Worm (Caenorhabditis elegans) whole organism, late embryonic: Measurements from ENCODE around the gene C29F7.3.
A peak's percentile ranks its signal among the peaks of the same experiment; 100 is the strongest.

Source experiments
- C08G9.2 ChIP-seq: sonication (generic microtip); optimal IDR thresholded peaks from 2 replicates; lab custom pipeline; 2016; ENCODE audit warnings: mild to moderate bottlenecking, missing genetic modification characterization, moderate library complexity, missing compliant biosample characterization
- C38D4.7 ChIP-seq: fragments of 200-800 bp; sonication (Bioruptor generic); optimal IDR thresholded peaks from 2 replicates; lab custom pipeline; 2018; ENCODE audit warnings: mild to moderate bottlenecking, missing genetic modification characterization, moderate library complexity, missing compliant biosample characterization
- F13H6.1 ChIP-seq: sonication (generic microtip); optimal IDR thresholded peaks from 2 replicates; lab custom pipeline; 2016; ENCODE audit warnings: missing genetic modification characterization, missing compliant biosample characterization
- K02D7.2 ChIP-seq: sonication (generic microtip); optimal IDR thresholded peaks from 2 replicates; lab custom pipeline; 2017; ENCODE audit warnings: mild to moderate bottlenecking, missing genetic modification characterization, missing compliant biosample characterization
- Y22D7AL.16 ChIP-seq: sonication (generic microtip); optimal IDR thresholded peaks from 2 replicates; lab custom pipeline; 2016; ENCODE audit warnings: missing genetic modification characterization, missing compliant biosample characterization
- ahr-1 ChIP-seq: sonication (generic microtip); optimal IDR thresholded peaks from 2 replicates; lab custom pipeline; 2016; ENCODE audit warnings: missing genetic modification characterization, missing compliant biosample characterization
- ceh-14 ChIP-seq: sonication (generic microtip); optimal IDR thresholded peaks from 2 replicates; lab custom pipeline; 2016; ENCODE audit warnings: missing genotype, missing genetic modification characterization, missing compliant biosample characterization
- ceh-18 ChIP-seq: sonication (generic microtip); optimal IDR thresholded peaks from 2 replicates; lab custom pipeline; 2016; ENCODE audit warnings: missing genetic modification characterization, missing compliant biosample characterization
- ceh-19 ChIP-seq: fragments of 200-800 bp; sonication (Bioruptor generic); optimal IDR thresholded peaks from 2 replicates; lab custom pipeline; 2018; ENCODE audit warnings: mild to moderate bottlenecking, missing genetic modification characterization, missing compliant biosample characterization
- ceh-2 ChIP-seq: sonication (generic microtip); optimal IDR thresholded peaks from 2 replicates; lab custom pipeline; 2016; ENCODE audit warnings: missing genotype, missing genetic modification characterization, missing compliant biosample characterization
- ceh-24 ChIP-seq: sonication (generic microtip); optimal IDR thresholded peaks from 2 replicates; lab custom pipeline; 2016; ENCODE audit warnings: mild to moderate bottlenecking, missing genetic modification characterization, missing compliant biosample characterization
- ceh-34 ChIP-seq: sonication (generic microtip); optimal IDR thresholded peaks from 2 replicates; lab custom pipeline; 2016; ENCODE audit warnings: mild to moderate bottlenecking, missing genetic modification characterization, missing compliant biosample characterization
- ceh-45 ChIP-seq: fragments of 200-800 bp; sonication (Bioruptor generic); IDR thresholded peaks from 2 replicates; pipeline ENCODE4 v1.3.6; 2022; ENCODE audit warnings: missing genetic modification reagents, missing genetic modification characterization, missing compliant biosample characterization
- ceh-6 ChIP-seq: fragments of 200-800 bp; sonication (Bioruptor generic); optimal IDR thresholded peaks from 2 replicates; lab custom pipeline; 2018; ENCODE audit warnings: mild to moderate bottlenecking, missing genetic modification characterization, missing compliant biosample characterization
- ceh-9 ChIP-seq: sonication (generic microtip); optimal IDR thresholded peaks from 2 replicates; lab custom pipeline; 2016; ENCODE audit warnings: mild to moderate bottlenecking, missing genetic modification characterization, inconsistent platforms, missing compliant biosample characterization
- che-1 ChIP-seq: sonication (generic microtip); optimal IDR thresholded peaks from 2 replicates; lab custom pipeline; 2016; ENCODE audit warnings: mild to moderate bottlenecking, missing genetic modification characterization, missing compliant biosample characterization
- dmd-4 ChIP-seq: sonication (generic microtip); optimal IDR thresholded peaks from 2 replicates; lab custom pipeline; 2016; ENCODE audit warnings: borderline replicate concordance, missing genetic modification characterization, missing compliant biosample characterization
- dve-1 ChIP-seq: sonication (generic microtip); optimal IDR thresholded peaks from 2 replicates; lab custom pipeline; 2017; ENCODE audit warnings: antibody characterized with exemption, mild to moderate bottlenecking, missing genetic modification characterization, missing compliant biosample characterization
- elt-2 ChIP-seq: sonication (generic microtip); optimal IDR thresholded peaks from 2 replicates; lab custom pipeline; 2016; ENCODE audit warnings: missing genetic modification reagents, missing genetic modification characterization, missing compliant biosample characterization
- elt-4 ChIP-seq: sonication (generic microtip); optimal IDR thresholded peaks from 2 replicates; lab custom pipeline; 2016; ENCODE audit warnings: missing genetic modification characterization, missing compliant biosample characterization
- ets-4 ChIP-seq: sonication (generic microtip); optimal IDR thresholded peaks from 2 replicates; lab custom pipeline; 2016; ENCODE audit warnings: missing genetic modification characterization, missing compliant biosample characterization
- fax-1 ChIP-seq: sonication (generic microtip); optimal IDR thresholded peaks from 2 replicates; lab custom pipeline; 2016; ENCODE audit warnings: missing genotype, missing genetic modification characterization, missing compliant biosample characterization
- fkh-6 ChIP-seq: sonication (generic microtip); optimal IDR thresholded peaks from 2 replicates; lab custom pipeline; 2016; ENCODE audit warnings: missing genetic modification characterization, missing compliant biosample characterization
- gmeb-2 ChIP-seq: sonication (generic microtip); optimal IDR thresholded peaks from 2 replicates; lab custom pipeline; 2016; ENCODE audit warnings: missing genetic modification characterization, inconsistent platforms, missing compliant biosample characterization
- hlh-13 ChIP-seq: fragments of 200-800 bp; sonication (Bioruptor generic); optimal IDR thresholded peaks from 2 replicates; lab custom pipeline; 2018; ENCODE audit warnings: mild to moderate bottlenecking, missing genetic modification characterization, missing compliant biosample characterization
- hlh-30 ChIP-seq: sonication (generic microtip); optimal IDR thresholded peaks from 2 replicates; lab custom pipeline; 2017; ENCODE audit warnings: antibody characterized with exemption, missing genetic modification characterization, missing compliant biosample characterization; ENCODE audit not compliant: insufficient read depth
- hlh-6 ChIP-seq: sonication (generic microtip); optimal IDR thresholded peaks from 2 replicates; lab custom pipeline; 2016; ENCODE audit warnings: missing genotype, missing genetic modification characterization, missing compliant biosample characterization
- hlh-8 ChIP-seq: sonication (generic microtip); optimal IDR thresholded peaks from 2 replicates; lab custom pipeline; 2016; ENCODE audit warnings: missing genotype, missing genetic modification characterization, missing compliant biosample characterization
- mec-3 ChIP-seq: sonication (generic microtip); optimal IDR thresholded peaks from 2 replicates; lab custom pipeline; 2016; ENCODE audit warnings: borderline replicate concordance, missing genetic modification characterization, missing compliant biosample characterization
- nfya-1 ChIP-seq: sonication (generic microtip); optimal IDR thresholded peaks from 2 replicates; lab custom pipeline; 2017; ENCODE audit warnings: missing genetic modification characterization, mild to moderate bottlenecking, missing compliant biosample characterization, antibody characterized with exemption, moderate library complexity
- odd-2 ChIP-seq: sonication (generic microtip); optimal IDR thresholded peaks from 2 replicates; lab custom pipeline; 2017; ENCODE audit warnings: antibody characterized with exemption, mild to moderate bottlenecking, missing genetic modification characterization, missing compliant biosample characterization
- pat-9 ChIP-seq: fragments of 200-800 bp; sonication (Bioruptor generic); optimal IDR thresholded peaks from 2 replicates; lab custom pipeline; 2018; ENCODE audit warnings: mild to moderate bottlenecking, missing genetic modification characterization, moderate library complexity, missing compliant biosample characterization
- pha-2 ChIP-seq: sonication (generic microtip); optimal IDR thresholded peaks from 2 replicates; lab custom pipeline; 2017; ENCODE audit warnings: mild to moderate bottlenecking, missing genetic modification characterization, missing compliant biosample characterization
- ref-2 ChIP-seq: sonication (generic microtip); optimal IDR thresholded peaks from 2 replicates; lab custom pipeline; 2016; ENCODE audit warnings: missing genetic modification characterization, missing compliant biosample characterization
- rnt-1 ChIP-seq: sonication (generic microtip); optimal IDR thresholded peaks from 2 replicates; lab custom pipeline; 2016; ENCODE audit warnings: missing genetic modification characterization, missing compliant biosample characterization
- sdc-2 ChIP-seq: sonication (generic microtip); optimal IDR thresholded peaks from 2 replicates; lab custom pipeline; 2016; ENCODE audit warnings: missing genotype, missing genetic modification characterization, missing compliant biosample characterization
- sox-4 ChIP-seq: sonication (generic microtip); optimal IDR thresholded peaks from 2 replicates; lab custom pipeline; 2017; ENCODE audit warnings: mild to moderate bottlenecking, missing genetic modification characterization, inconsistent platforms, missing compliant biosample characterization
- tbx-7 ChIP-seq: sonication (generic microtip); optimal IDR thresholded peaks from 2 replicates; lab custom pipeline; 2016; ENCODE audit warnings: missing genotype, missing genetic modification characterization, missing compliant biosample characterization
- ttx-3 ChIP-seq: sonication (generic microtip); optimal IDR thresholded peaks from 2 replicates; lab custom pipeline; 2016; ENCODE audit warnings: missing genetic modification reagents, missing genetic modification characterization, missing compliant biosample characterization
- unc-42 ChIP-seq: sonication (generic microtip); optimal IDR thresholded peaks from 2 replicates; lab custom pipeline; 2016; ENCODE audit warnings: missing genotype, missing genetic modification characterization, missing compliant biosample characterization
- unc-86 ChIP-seq: sonication (generic microtip); optimal IDR thresholded peaks from 2 replicates; lab custom pipeline; 2016; ENCODE audit warnings: missing genetic modification characterization, missing compliant biosample characterization
- ztf-16 ChIP-seq: sonication (generic microtip); optimal IDR thresholded peaks from 2 replicates; lab custom pipeline; 2017; ENCODE audit warnings: missing genetic modification characterization, missing compliant biosample characterization

C29F7.3 gene

ce11 chrX:13463793-13464192 is 44.1 kb upstream of the C29F7.3 start, which contains the start of gene F02D10.2:
F02D10.2 (minus strand) TSS chrX:13463893.
- TF ChIP-seq hlh-8 (tag; lab: Kevin White, UChicago): no peak

- no peak for TF ChIP-seq sox-4
- TF ChIP-seq elt-4 (tag; lab: Kevin White, UChicago): no peak
- TF ChIP-seq nfya-1 (tag; lab: Kevin White, UChicago): no peak
- no peak for TF ChIP-seq F13H6.1 (tag; lab: Kevin White, UChicago)
- TF ChIP-seq fax-1 (tag; lab: Kevin White, UChicago): no peak
- no peak for TF ChIP-seq ceh-14 (tag; lab: Kevin White, UChicago)
Measured at ce11 chrX:13462519-13462918, 42.8 kb upstream of the C29F7.3 start, which contains the start of gene F02D10.3. F02D10.3 (minus strand) TSS chrX:13462619.

- no peak for TF ChIP-seq pha-2
- TF ChIP-seq odd-2 (tag; lab: Kevin White, UChicago): no peak
- no peak for TF ChIP-seq elt-2 (tag; lab: Kevin White, UChicago)
- no peak for TF ChIP-seq ref-2 (tag; lab: Kevin White, UChicago)
Measured at ce11 chrX:13456442-13456841, 36.7 kb upstream of the C29F7.3 start, which contains the start of gene flr-1. flr-1 (minus strand) TSS chrX:13456542.

DNA sequence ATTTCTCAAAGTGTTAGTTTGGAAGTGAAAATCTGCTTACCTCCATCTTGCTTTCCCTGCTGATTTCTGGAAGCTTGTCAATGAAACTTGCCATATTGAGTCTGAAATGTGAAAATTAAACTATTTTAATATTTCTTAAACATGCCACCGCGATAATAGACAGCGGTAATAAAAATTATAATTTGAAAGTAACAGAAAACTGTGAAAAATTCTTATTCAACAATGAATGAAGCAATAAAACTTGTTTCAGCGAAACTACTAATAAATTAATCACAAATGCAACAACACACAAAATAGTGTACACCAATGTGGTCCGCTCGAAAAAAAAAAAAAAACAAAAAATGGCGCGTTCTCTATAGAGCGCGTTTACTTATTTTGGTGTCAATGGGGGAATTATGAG is 31.8 kb upstream of the C29F7.3 start, which contains the start of gene F02D10.6:
Gene F02D10.6 (minus strand): TSS at position 101 of the 400 bp plus-strand sequence.
- TF ChIP-seq odd-2 (tag; lab: Kevin White, UChicago) (no peak), ets-4 (no peak), tbx-7 (tag; lab: Kevin White, UChicago) (no peak), rnt-1 (no peak), ceh-9 (no peak), gmeb-2 (tag; lab: Kevin White, UChicago) (no peak), fkh-6 (tag; lab: Kevin White, UChicago) (no peak), dve-1 (tag; lab: Kevin White, UChicago) (no peak)
- TF ChIP-seq, all 69 proteins: peak for 0

- TF ChIP-seq hlh-8 (tag; lab: Kevin White, UChicago) (peak; percentile 0), gmeb-2 (tag; lab: Kevin White, UChicago) (peak; percentile 73), ceh-18 (tag; lab: Kevin White, UChicago) (peak; percentile 66), ztf-16 (peak; percentile 70), hlh-6 (peak; percentile 57), hlh-30 (tag; lab: Kevin White, UChicago) (peak; percentile 58), mec-3 (peak; percentile 26), sdc-2 (tag; lab: Kevin White, UChicago) (peak; percentile 92), sox-4 (peak; percentile 72), fkh-6 (tag; lab: Kevin White, UChicago) (peak; percentile 67), elt-2 (tag; lab: Kevin White, UChicago) (peak; percentile 66), nfya-1 (tag; lab: Kevin White, UChicago) (peak; percentile 28), Y22D7AL.16 (peak; percentile 13), C08G9.2 (tag; lab: Kevin White, UChicago) (peak; percentile 74), ceh-24 (tag; lab: Kevin White, UChicago) (peak; percentile 45), ets-4 (peak; percentile 34), ceh-34 (peak; percentile 28), dve-1 (tag; lab: Kevin White, UChicago) (peak; percentile 64), unc-86 (tag; lab: Kevin White, UChicago) (peak; percentile 64), hlh-13 (GFP tag; lab: Kevin White, UChicago) (peak; percentile 47), dmd-4 (tag; lab: Kevin White, UChicago) (peak; percentile 60), pat-9 (peak; percentile 70), ref-2 (tag; lab: Kevin White, UChicago) (peak; percentile 26), ceh-6 (GFP tag; lab: Kevin White, UChicago) (peak; percentile 73), ceh-45 (GFP tag; lab: Robert Waterston, UW) (peak; percentile 70), rnt-1 (peak; percentile 53), ceh-14 (tag; lab: Kevin White, UChicago) (peak; percentile 54), ceh-2 (tag; lab: Kevin White, UChicago) (peak; percentile 33), K02D7.2 (peak; percentile 54), unc-42 (tag; lab: Kevin White, UChicago) (peak; percentile 46), ceh-19 (peak; percentile 81), che-1 (tag; lab: Kevin White, UChicago) (peak; percentile 72), ttx-3 (tag; lab: Kevin White, UChicago) (peak; percentile 63), ahr-1 (tag; lab: Kevin White, UChicago) (peak; percentile 43), C38D4.7 (GFP tag; lab: Kevin White, UChicago) (peak; percentile 47)
Measured at ce11 chrX:13448665-13449099, 28.9 kb upstream of the C29F7.3 start.
